Worm (Caenorhabditis elegans): ENCODE results near the gene srh-17.
A peak's percentile ranks its signal among the peaks of the same experiment; 100 is the strongest.

The srh-17 gene

DNA sequence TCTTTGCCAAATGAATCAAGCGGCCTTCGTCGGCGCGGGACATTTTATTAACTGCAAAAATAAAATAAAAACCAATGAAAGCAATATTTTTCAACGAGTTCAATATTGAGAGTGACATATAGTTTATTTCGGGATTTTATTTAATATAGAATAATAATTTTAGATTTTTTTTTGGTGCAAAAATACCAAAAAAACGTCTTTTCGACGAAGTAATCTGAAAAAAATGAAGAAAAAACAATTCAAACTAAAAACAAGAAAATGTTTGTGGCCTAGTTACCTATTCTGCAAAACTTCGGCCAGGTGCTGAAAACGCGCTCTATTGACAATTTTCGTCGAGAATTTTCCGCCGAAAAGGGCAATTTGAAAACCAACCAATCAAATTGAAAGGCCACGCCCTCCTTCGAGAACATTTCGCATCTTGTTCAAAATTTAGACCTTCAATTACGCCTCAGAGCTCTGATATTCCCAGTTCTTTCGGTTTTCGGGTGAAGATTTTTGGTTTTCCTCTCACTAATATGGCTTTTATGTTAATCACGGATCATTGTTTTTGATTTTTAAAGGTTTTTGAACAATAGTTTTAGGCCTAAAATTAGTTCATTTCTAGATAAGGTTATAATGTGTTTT is 24.4 kb downstream of the srh-17 start, which contains the start of gene C47E8.4:
C47E8.4 (minus strand) TSS at position 51 of the 624 bp plus-strand sequence.
- 0 out of 2 replicates have a peak, but pooled peaks have one; percentile 17 for TF ChIP-seq unc-3 (GFP tag; conservative IDR thresholded peaks at IDR 0.05)
- TF ChIP-seq unc-3 (tag; optimal IDR thresholded peaks at IDR 0.05): peak; percentile 72
- peak; percentile 12 for TF ChIP-seq ceh-48 (tag; optimal IDR thresholded peaks at IDR 0.05)
- TF ChIP-seq nhr-232 (tag; optimal IDR thresholded peaks at IDR 0.05): no peak
- no peak for TF ChIP-seq C38D4.7 (GFP tag; optimal IDR thresholded peaks at IDR 0.05)
- no peak for TF ChIP-seq ceh-45 (GFP tag; IDR thresholded peaks at IDR 0.05)
- peak; percentile 97 for TF ChIP-seq tbx-2 (tag; optimal IDR thresholded peaks at IDR 0.05)
- TF ChIP-seq che-1 (tag; optimal IDR thresholded peaks at IDR 0.05): peak; percentile 6
- peak; percentile 92 for TF ChIP-seq hlh-8 (tag; optimal IDR thresholded peaks at IDR 0.05)
- TF ChIP-seq hlh-6 (tag; optimal IDR thresholded peaks at IDR 0.05): no peak
- TF ChIP-seq ceh-34 (tag; optimal IDR thresholded peaks at IDR 0.05): peak; percentile 88
- peak; percentile 87 for TF ChIP-seq pax-1 (tag; optimal IDR thresholded peaks at IDR 0.05)
- TF ChIP-seq odd-2 (tag; optimal IDR thresholded peaks at IDR 0.05): no peak
- peak; percentile 93 for TF ChIP-seq ceh-18 (tag; optimal IDR thresholded peaks at IDR 0.05)
- TF ChIP-seq rnt-1 (tag; optimal IDR thresholded peaks at IDR 0.05): peak; percentile 93
- no peak for TF ChIP-seq ceh-24 (tag; optimal IDR thresholded peaks at IDR 0.05)
- peak; percentile 83 for TF ChIP-seq mec-3 (tag; optimal IDR thresholded peaks at IDR 0.05; ENCODE audit: borderline replicate concordance)
- TF ChIP-seq K09A11.1 (tag; optimal IDR thresholded peaks at IDR 0.05; ENCODE audit: insufficient read depth): peak; percentile 25
- TF ChIP-seq elt-4 (tag; optimal IDR thresholded peaks at IDR 0.05): no peak
- peak; percentile 52 for TF ChIP-seq pha-2 (tag; optimal IDR thresholded peaks at IDR 0.05)
- TF ChIP-seq pat-9 (tag; optimal IDR thresholded peaks at IDR 0.05): no peak
- peak; percentile 93 for TF ChIP-seq dve-1 (tag; optimal IDR thresholded peaks at IDR 0.05)
- no peak for TF ChIP-seq hlh-13 (GFP tag; optimal IDR thresholded peaks at IDR 0.05)
- TF ChIP-seq zip-5 (tag; optimal IDR thresholded peaks at IDR 0.05): peak; percentile 72
- TF ChIP-seq T23F11.4 (GFP tag; optimal IDR thresholded peaks at IDR 0.05): no peak
- TF ChIP-seq ceh-6 (GFP tag; optimal IDR thresholded peaks at IDR 0.05): no peak
- TF ChIP-seq syd-9 (tag; optimal IDR thresholded peaks at IDR 0.05): peak; percentile 53
- peak; percentile 81 for TF ChIP-seq unc-55 (GFP tag; optimal IDR thresholded peaks at IDR 0.05)
- no peak for TF ChIP-seq ceh-9 (tag; optimal IDR thresholded peaks at IDR 0.05)
- no peak for TF ChIP-seq dmd-4 (tag; optimal IDR thresholded peaks at IDR 0.05; ENCODE audit: borderline replicate concordance)
- peak; percentile 47 for TF ChIP-seq ttx-3 (tag; optimal IDR thresholded peaks at IDR 0.05)
- peak; percentile 98 for TF ChIP-seq ceh-31 (tag; optimal IDR thresholded peaks at IDR 0.05)
- no peak for TF ChIP-seq lin-11 (tag; optimal IDR thresholded peaks at IDR 0.05)
- TF ChIP-seq pros-1 (tag; optimal IDR thresholded peaks at IDR 0.05): peak; percentile 64
- TF ChIP-seq tbx-7 (tag; optimal IDR thresholded peaks at IDR 0.05): peak; percentile 95
- TF ChIP-seq sox-4 (tag; optimal IDR thresholded peaks at IDR 0.05): no peak
- peak; percentile 85 for TF ChIP-seq pqm-1 (tag; optimal IDR thresholded peaks at IDR 0.05)
- TF ChIP-seq sox-2 (GFP tag; IDR thresholded peaks at IDR 0.05): peak; percentile 49
- TF ChIP-seq C08G9.2 (tag; optimal IDR thresholded peaks at IDR 0.05): peak; percentile 99
- TF ChIP-seq hlh-30 (tag; optimal IDR thresholded peaks at IDR 0.05; ENCODE audit: insufficient read depth): peak; percentile 33
- TF ChIP-seq sdc-2 (tag; optimal IDR thresholded peaks at IDR 0.05): peak; percentile 64
- TF ChIP-seq npax-4 (tag; optimal IDR thresholded peaks at IDR 0.05): no peak
- peak; percentile 94 for TF ChIP-seq ets-4 (tag; optimal IDR thresholded peaks at IDR 0.05)
- TF ChIP-seq K02D7.2 (tag; optimal IDR thresholded peaks at IDR 0.05): no peak
- peak; percentile 85 for TF ChIP-seq elt-2 (tag; optimal IDR thresholded peaks at IDR 0.05)
- peak; percentile 69 for TF ChIP-seq fkh-6 (tag; optimal IDR thresholded peaks at IDR 0.05)
- TF ChIP-seq fkh-10 (GFP tag; optimal IDR thresholded peaks at IDR 0.05): peak; percentile 30
- no peak for TF ChIP-seq ama-1 (optimal IDR thresholded peaks at IDR 0.05)
- peak; percentile 63 for TF ChIP-seq ztf-16 (tag; optimal IDR thresholded peaks at IDR 0.05)
- TF ChIP-seq unc-42 (tag; optimal IDR thresholded peaks at IDR 0.05): peak; percentile 96
- no peak for TF ChIP-seq nhr-11 (tag; optimal IDR thresholded peaks at IDR 0.05)
- no peak for TF ChIP-seq gmeb-2 (tag; optimal IDR thresholded peaks at IDR 0.05)

Measured in whole organism, late embryonic.